Fruit fly (Drosophila melanogaster) whole organism, prepupa: ENCODE measurements around the gene CG11756.

Source experiments
- CG10631 ChIP-seq: fragments of 200-800 bp; sonication (Bioruptor generic); optimal IDR thresholded peaks from 2 replicates; lab custom pipeline; 2016; ENCODE audit warnings: missing biosample characterization, missing genetic modification characterization
- CG10669 ChIP-seq: fragments of 200-800 bp; sonication (Bioruptor generic); optimal IDR thresholded peaks from 3 replicates; lab custom pipeline; 2018; ENCODE audit warnings: missing biosample characterization, mild to moderate bottlenecking, missing genetic modification characterization, moderate library complexity
- CG11902 ChIP-seq: fragments of 200-800 bp; sonication (Bioruptor generic); optimal IDR thresholded peaks from 3 replicates; lab custom pipeline; 2016; ENCODE audit warnings: missing biosample characterization, missing genetic modification characterization
- CG15336 ChIP-seq: fragments of 200-800 bp; sonication (Bioruptor generic); IDR thresholded peaks from 2 replicates; pipeline ENCODE4 v1.3.6; 2022; ENCODE audit warnings: missing biosample characterization, missing genetic modification characterization
- CG1621 ChIP-seq: fragments of 200-800 bp; sonication (Bioruptor generic); optimal IDR thresholded peaks from 3 replicates; lab custom pipeline; 2018; ENCODE audit warnings: missing biosample characterization, mild to moderate bottlenecking, missing genetic modification characterization
- CG16779 ChIP-seq: fragments of 200-800 bp; sonication (Bioruptor generic); optimal IDR thresholded peaks from 3 replicates; lab custom pipeline; 2017; ENCODE audit warnings: missing biosample characterization, mild to moderate bottlenecking, missing genetic modification characterization
- CG3032 ChIP-seq: fragments of 200-800 bp; optimal IDR thresholded peaks from 2 replicates; lab custom pipeline; 2019; ENCODE audit warnings: missing biosample characterization, mild to moderate bottlenecking, missing genetic modification characterization, moderate library complexity
- CG31627 ChIP-seq: fragments of 200-800 bp; sonication (Bioruptor generic); optimal IDR thresholded peaks from 3 replicates; lab custom pipeline; 2016; ENCODE audit warnings: missing biosample characterization, missing genetic modification characterization
- CG4318 ChIP-seq: fragments of 200-800 bp; sonication (Bioruptor generic); optimal IDR thresholded peaks from 3 replicates; lab custom pipeline; 2017; ENCODE audit warnings: missing biosample characterization, mild to moderate bottlenecking, missing genetic modification characterization
- CG6163 ChIP-seq: fragments of 200-800 bp; sonication (Bioruptor generic); IDR thresholded peaks from 3 replicates; pipeline ENCODE4 v1.3.6; 2022; ENCODE audit warnings: missing biosample characterization, missing genetic modification characterization
- CG6792 ChIP-seq: fragments of 200-800 bp; sonication (Bioruptor generic); optimal IDR thresholded peaks from 3 replicates; lab custom pipeline; 2016; ENCODE audit warnings: missing biosample characterization, missing genetic modification characterization
- CG6808 ChIP-seq: fragments of 200-800 bp; sonication (Bioruptor generic); optimal IDR thresholded peaks from 3 replicates; lab custom pipeline; 2017; ENCODE audit warnings: missing biosample characterization, missing genetic modification characterization, mild to moderate bottlenecking, moderate library complexity, missing genetic modification reagents
- CG6854 ChIP-seq: fragments of 200-800 bp; sonication (Bioruptor generic); optimal IDR thresholded peaks from 2 replicates; lab custom pipeline; 2017; ENCODE audit warnings: missing biosample characterization, mild to moderate bottlenecking, missing genetic modification characterization
- CG8632 ChIP-seq: fragments of 200-800 bp; sonication (Bioruptor generic); optimal IDR thresholded peaks from 3 replicates; lab custom pipeline; 2016; ENCODE audit warnings: missing biosample characterization, missing genetic modification characterization
- Eip75B ChIP-seq: fragments of 200-800 bp; sonication (Bioruptor generic); optimal IDR thresholded peaks from 3 replicates; lab custom pipeline; 2016; ENCODE audit warnings: missing biosample characterization, missing genetic modification characterization
- Eip78C ChIP-seq: fragments of 200-800 bp; sonication (Bioruptor generic); peaks from one replicate; lab custom pipeline; 2016; ENCODE audit warnings: missing biosample characterization, missing genetic modification characterization
- Eip93F ChIP-seq: fragments of 200-800 bp; sonication (Bioruptor generic); optimal IDR thresholded peaks from 2 replicates; lab custom pipeline; 2016; ENCODE audit warnings: missing biosample characterization, mild to moderate bottlenecking, missing genetic modification characterization
- Ets21C ChIP-seq: fragments of 200-800 bp; sonication (Bioruptor generic); optimal IDR thresholded peaks from 3 replicates; lab custom pipeline; 2016; ENCODE audit warnings: missing biosample characterization, missing genetic modification characterization
- Gug ChIP-seq: fragments of 200-800 bp; sonication (Bioruptor generic); IDR thresholded peaks from 2 replicates; pipeline ENCODE4 v1.3.6; 2022; ENCODE audit warnings: missing biosample characterization, missing genetic modification characterization
- Hr38 ChIP-seq: sonication (Bioruptor generic); optimal IDR thresholded peaks from 2 replicates; lab custom pipeline; 2016; ENCODE audit warnings: missing biosample characterization, missing genetic modification characterization
- Hr39 ChIP-seq: fragments of 200-800 bp; sonication (Bioruptor generic); optimal IDR thresholded peaks from 2 replicates; lab custom pipeline; 2016; ENCODE audit warnings: missing biosample characterization, missing genetic modification characterization
- Lpt ChIP-seq: fragments of 200-800 bp; sonication (Bioruptor generic); optimal IDR thresholded peaks from 3 replicates; lab custom pipeline; 2016; ENCODE audit warnings: missing biosample characterization, missing genetic modification characterization
- Sox102F ChIP-seq: fragments of 200-800 bp; sonication (Bioruptor generic); optimal IDR thresholded peaks from 2 replicates; lab custom pipeline; 2016; ENCODE audit warnings: missing biosample characterization, mild to moderate bottlenecking, missing genetic modification characterization
- Sox15 ChIP-seq: fragments of 200-800 bp; sonication (Bioruptor generic); optimal IDR thresholded peaks from 3 replicates; lab custom pipeline; 2016; ENCODE audit warnings: missing biosample characterization, missing genetic modification characterization
- achi ChIP-seq: fragments of 200-800 bp; sonication (Bioruptor generic); optimal IDR thresholded peaks from 3 replicates; lab custom pipeline; 2016; ENCODE audit warnings: missing biosample characterization, missing genetic modification characterization
- dac ChIP-seq: fragments of 200-800 bp; sonication (Bioruptor generic); optimal IDR thresholded peaks from 2 replicates; lab custom pipeline; 2017; ENCODE audit warnings: missing biosample characterization, mild to moderate bottlenecking, missing genetic modification characterization
- dsx ChIP-seq: fragments of 200-800 bp; optimal IDR thresholded peaks from 3 replicates; lab custom pipeline; 2019; ENCODE audit warnings: missing biosample characterization, mild to moderate bottlenecking, missing genetic modification characterization, moderate library complexity; ENCODE audit not compliant: poor library complexity, severe bottlenecking
- eg ChIP-seq: fragments of 200-800 bp; sonication (Bioruptor generic); IDR thresholded peaks from 3 replicates; pipeline ENCODE4 v1.3.6; 2022; ENCODE audit warnings: missing biosample characterization, missing genetic modification characterization
- esn ChIP-seq: fragments of 200-800 bp; sonication (Bioruptor generic); optimal IDR thresholded peaks from 2 replicates; lab custom pipeline; 2016; ENCODE audit warnings: missing biosample characterization, mild to moderate bottlenecking, missing genetic modification characterization, moderate library complexity
- fd59A ChIP-seq: fragments of 200-800 bp; sonication (Bioruptor generic); optimal IDR thresholded peaks from 2 replicates; lab custom pipeline; 2017; ENCODE audit warnings: missing biosample characterization, mild to moderate bottlenecking, missing genetic modification characterization, missing genetic modification reagents
- fkh ChIP-seq: fragments of 200-800 bp; sonication (Bioruptor generic); optimal IDR thresholded peaks from 3 replicates; lab custom pipeline; 2017; ENCODE audit warnings: missing biosample characterization, mild to moderate bottlenecking, missing genetic modification characterization, moderate library complexity
- net ChIP-seq: fragments of 200-800 bp; sonication (Bioruptor generic); optimal IDR thresholded peaks from 3 replicates; lab custom pipeline; 2016; ENCODE audit warnings: missing biosample characterization, missing genetic modification characterization
- spab ChIP-seq: fragments of 200-800 bp; sonication (Bioruptor generic); optimal IDR thresholded peaks from 2 replicates; lab custom pipeline; 2017; ENCODE audit warnings: missing biosample characterization, mild to moderate bottlenecking, missing genetic modification characterization, missing genetic modification reagents
- ss ChIP-seq, 2 experiments: fragments of 200-800 bp; sonication (Bioruptor generic); optimal IDR thresholded peaks; 2 replicates in 1 of 2; 3 replicates in 1 of 2; lab custom pipeline; 2017 to 2018; ENCODE audit warnings: mild to moderate bottlenecking in 2 of 2, missing biosample characterization in 2 of 2, missing genetic modification characterization in 2 of 2, moderate library complexity in 1 of 2
- svp ChIP-seq: fragments of 200-800 bp; sonication (Bioruptor generic); peaks from one replicate; lab custom pipeline; 2016; ENCODE audit warnings: missing biosample characterization, missing genetic modification characterization
- topi ChIP-seq: fragments of 200-800 bp; sonication (Bioruptor generic); optimal IDR thresholded peaks from 3 replicates; lab custom pipeline; 2016; ENCODE audit warnings: missing biosample characterization, missing genetic modification characterization

CG11756 gene

dm6 chrX:11351351-11351750 lies 3.4 kb downstream of the CG11756 start (continued):
- TF ChIP-seq CG6808 = peak; percentile 90
- peak; percentile 96 for TF ChIP-seq Gug
- TF ChIP-seq Eip93F = no peak
- peak; percentile 95 for TF ChIP-seq net (GFP tag; lab: Kevin White, UChicago)
- TF ChIP-seq CG3032 (tag; lab: Kevin White, UChicago) = peak; percentile 90
- TF ChIP-seq fkh (GFP tag; lab: Kevin White, UChicago) = no peak
- peak; percentile 94 for TF ChIP-seq CG31627 (GFP tag; lab: Kevin White, UChicago)
- TF ChIP-seq CG8632 (GFP tag; lab: Kevin White, UChicago) = peak; percentile 90
- TF ChIP-seq spab = peak; percentile 90
- peak; percentile 90 for TF ChIP-seq fd59A
- TF ChIP-seq achi (GFP tag; lab: Kevin White, UChicago) = peak; percentile 93
- peak; percentile 93 for TF ChIP-seq Sox15 (GFP tag; lab: Kevin White, UChicago)
- peak; percentile 94 for TF ChIP-seq CG10631 (GFP tag; lab: Kevin White, UChicago)
- TF ChIP-seq CG15336 (GFP tag; lab: Robert Waterston, UW) = peak; percentile 98

dm6 chrX:11355708-11356174 lies 7.8 kb downstream of the CG11756 start, which contains the start of gene dsh:
dsh (plus strand) TSS chrX:11355881.
- no peak for TF ChIP-seq CG11902 (GFP tag; lab: Kevin White, UChicago)
- TF ChIP-seq svp (GFP tag; lab: Kevin White, UChicago) = peak; percentile 72
- TF ChIP-seq CG10669 = no peak
- TF ChIP-seq Eip78C = peak; percentile 58
- TF ChIP-seq ss (GFP tag; optimal IDR thresholded peaks at IDR 0.05; lab: Kevin White, UChicago) = peak; percentile 31 to 59
- no peak for TF ChIP-seq CG6854 (GFP tag; lab: Kevin White, UChicago)
- peak; percentile 26 for TF ChIP-seq CG6808
- no peak for TF ChIP-seq fkh (GFP tag; lab: Kevin White, UChicago)
- TF ChIP-seq, all 60 proteins: peak for 4

dm6 chrX:11356648-11357047 lies 8.7 kb downstream of the CG11756 start:
- TF ChIP-seq fkh (GFP tag; lab: Kevin White, UChicago) = no peak
- TF ChIP-seq CG10669 = no peak
- TF ChIP-seq topi (GFP tag; lab: Kevin White, UChicago) = no peak
- no peak for TF ChIP-seq CG11902 (GFP tag; lab: Kevin White, UChicago)
- TF ChIP-seq spab = no peak
- TF ChIP-seq eg (GFP tag; lab: Robert Waterston, UW) = no peak
- TF ChIP-seq CG6808 = no peak
- TF ChIP-seq dac (GFP tag; lab: Kevin White, UChicago) = no peak
- no peak for TF ChIP-seq CG6163 (GFP tag; lab: Robert Waterston, UW)
- TF ChIP-seq CG8632 (GFP tag; lab: Kevin White, UChicago) = no peak
- TF ChIP-seq Lpt (GFP tag; lab: Kevin White, UChicago) = no peak
- TF ChIP-seq Eip78C = no peak
- TF ChIP-seq Ets21C (GFP tag; lab: Kevin White, UChicago) = no peak
- TF ChIP-seq CG16779 (tag; lab: Kevin White, UChicago) = no peak
- no peak for TF ChIP-seq Eip75B (GFP tag; lab: Kevin White, UChicago)
- no peak for TF ChIP-seq dsx (GFP tag; lab: Kevin White, UChicago)
- TF ChIP-seq CG6792 (GFP tag; lab: Kevin White, UChicago) = no peak
- no peak for TF ChIP-seq Hr39 (GFP tag; lab: Kevin White, UChicago)
- TF ChIP-seq Sox102F (GFP tag; lab: Kevin White, UChicago) = no peak
- no peak for TF ChIP-seq Hr38 (GFP tag; lab: Kevin White, UChicago)

dm6 chrX:11359081-11359481 lies 11.2 kb downstream of the CG11756 start, which contains the start of gene Pa1:
Pa1 (plus strand) TSS chrX:11359236.
- TF ChIP-seq esn (GFP tag; lab: Kevin White, UChicago) (peak; percentile 7), CG1621 (tag; lab: Kevin White, UChicago) (peak; percentile 49), CG4318 (no peak)
